Worm (Caenorhabditis elegans) whole organism, late embryonic: ENCODE data around the gene bath-47.

Source experiments
- C38D4.7 ChIP-seq: fragments of 200-800 bp; sonication (Bioruptor generic); optimal IDR thresholded peaks from 2 replicates; lab custom pipeline; 2018; ENCODE audit warnings: mild to moderate bottlenecking, missing genetic modification characterization, moderate library complexity, missing compliant biosample characterization
- F13H6.1 ChIP-seq: sonication (generic microtip); optimal IDR thresholded peaks from 2 replicates; lab custom pipeline; 2016; ENCODE audit warnings: missing genetic modification characterization, missing compliant biosample characterization
- T23F11.4 ChIP-seq: fragments of 200-800 bp; sonication (Bioruptor generic); optimal IDR thresholded peaks from 2 replicates; lab custom pipeline; 2018; ENCODE audit warnings: mild to moderate bottlenecking, missing genetic modification characterization, missing compliant biosample characterization
- Y22D7AL.16 ChIP-seq: sonication (generic microtip); optimal IDR thresholded peaks from 2 replicates; lab custom pipeline; 2016; ENCODE audit warnings: missing genetic modification characterization, missing compliant biosample characterization
- ahr-1 ChIP-seq: sonication (generic microtip); optimal IDR thresholded peaks from 2 replicates; lab custom pipeline; 2016; ENCODE audit warnings: missing genetic modification characterization, missing compliant biosample characterization
- ama-1 ChIP-seq: fragments of 150-350 bp; optimal IDR thresholded peaks from 2 replicates; lab custom pipeline; 2014
- ceh-14 ChIP-seq: sonication (generic microtip); optimal IDR thresholded peaks from 2 replicates; lab custom pipeline; 2016; ENCODE audit warnings: missing genotype, missing genetic modification characterization, missing compliant biosample characterization
- ceh-19 ChIP-seq: fragments of 200-800 bp; sonication (Bioruptor generic); optimal IDR thresholded peaks from 2 replicates; lab custom pipeline; 2018; ENCODE audit warnings: mild to moderate bottlenecking, missing genetic modification characterization, missing compliant biosample characterization
- ceh-24 ChIP-seq: sonication (generic microtip); optimal IDR thresholded peaks from 2 replicates; lab custom pipeline; 2016; ENCODE audit warnings: mild to moderate bottlenecking, missing genetic modification characterization, missing compliant biosample characterization
- ceh-30 ChIP-seq: fragments of 150-350 bp; optimal IDR thresholded peaks from 2 replicates; lab custom pipeline; 2014; ENCODE audit warnings: missing biosample characterization, missing genetic modification characterization
- ceh-31 ChIP-seq: sonication (generic microtip); optimal IDR thresholded peaks from 2 replicates; lab custom pipeline; 2016; ENCODE audit warnings: missing genetic modification characterization, missing compliant biosample characterization
- ceh-45 ChIP-seq: fragments of 200-800 bp; sonication (Bioruptor generic); IDR thresholded peaks from 2 replicates; pipeline ENCODE4 v1.3.6; 2022; ENCODE audit warnings: missing genetic modification reagents, missing genetic modification characterization, missing compliant biosample characterization
- ceh-48 ChIP-seq: sonication (generic microtip); optimal IDR thresholded peaks from 2 replicates; lab custom pipeline; 2016; ENCODE audit warnings: missing genetic modification characterization, inconsistent platforms, missing compliant biosample characterization
- ceh-9 ChIP-seq: sonication (generic microtip); optimal IDR thresholded peaks from 2 replicates; lab custom pipeline; 2016; ENCODE audit warnings: mild to moderate bottlenecking, missing genetic modification characterization, inconsistent platforms, missing compliant biosample characterization
- che-1 ChIP-seq: sonication (generic microtip); optimal IDR thresholded peaks from 2 replicates; lab custom pipeline; 2016; ENCODE audit warnings: mild to moderate bottlenecking, missing genetic modification characterization, missing compliant biosample characterization
- dve-1 ChIP-seq: sonication (generic microtip); optimal IDR thresholded peaks from 2 replicates; lab custom pipeline; 2017; ENCODE audit warnings: antibody characterized with exemption, mild to moderate bottlenecking, missing genetic modification characterization, missing compliant biosample characterization
- elt-2 ChIP-seq: sonication (generic microtip); optimal IDR thresholded peaks from 2 replicates; lab custom pipeline; 2016; ENCODE audit warnings: missing genetic modification reagents, missing genetic modification characterization, missing compliant biosample characterization
- ets-4 ChIP-seq: sonication (generic microtip); optimal IDR thresholded peaks from 2 replicates; lab custom pipeline; 2016; ENCODE audit warnings: missing genetic modification characterization, missing compliant biosample characterization
- eyg-1 ChIP-seq: sonication (generic microtip); optimal IDR thresholded peaks from 2 replicates; lab custom pipeline; 2016; ENCODE audit warnings: missing genotype, missing genetic modification characterization, missing compliant biosample characterization
- fkh-10 ChIP-seq: fragments of 150-350 bp; optimal IDR thresholded peaks from 2 replicates; lab custom pipeline; 2014; ENCODE audit warnings: missing biosample characterization, missing genetic modification reagents, missing genetic modification characterization
- fkh-6 ChIP-seq: sonication (generic microtip); optimal IDR thresholded peaks from 2 replicates; lab custom pipeline; 2016; ENCODE audit warnings: missing genetic modification characterization, missing compliant biosample characterization
- gmeb-2 ChIP-seq: sonication (generic microtip); optimal IDR thresholded peaks from 2 replicates; lab custom pipeline; 2016; ENCODE audit warnings: missing genetic modification characterization, inconsistent platforms, missing compliant biosample characterization
- hlh-13 ChIP-seq: fragments of 200-800 bp; sonication (Bioruptor generic); optimal IDR thresholded peaks from 2 replicates; lab custom pipeline; 2018; ENCODE audit warnings: mild to moderate bottlenecking, missing genetic modification characterization, missing compliant biosample characterization
- hlh-30 ChIP-seq: sonication (generic microtip); optimal IDR thresholded peaks from 2 replicates; lab custom pipeline; 2017; ENCODE audit warnings: antibody characterized with exemption, missing genetic modification characterization, missing compliant biosample characterization; ENCODE audit not compliant: insufficient read depth
- hlh-8 ChIP-seq: sonication (generic microtip); optimal IDR thresholded peaks from 2 replicates; lab custom pipeline; 2016; ENCODE audit warnings: missing genotype, missing genetic modification characterization, missing compliant biosample characterization
- lin-11 ChIP-seq: fragments of 200-800 bp; sonication (Bioruptor generic); optimal IDR thresholded peaks from 2 replicates; lab custom pipeline; 2018; ENCODE audit warnings: mild to moderate bottlenecking, missing genetic modification characterization, missing compliant biosample characterization
- madf-2 ChIP-seq: sonication (generic microtip); optimal IDR thresholded peaks from 2 replicates; lab custom pipeline; 2017; ENCODE audit warnings: missing genetic modification characterization, missing compliant biosample characterization
- mec-3 ChIP-seq: sonication (generic microtip); optimal IDR thresholded peaks from 2 replicates; lab custom pipeline; 2016; ENCODE audit warnings: borderline replicate concordance, missing genetic modification characterization, missing compliant biosample characterization
- nfya-1 ChIP-seq: sonication (generic microtip); optimal IDR thresholded peaks from 2 replicates; lab custom pipeline; 2017; ENCODE audit warnings: missing genetic modification characterization, mild to moderate bottlenecking, missing compliant biosample characterization, antibody characterized with exemption, moderate library complexity
- nhr-11 ChIP-seq: fragments of 150-350 bp; optimal IDR thresholded peaks from 2 replicates; lab custom pipeline; 2014; ENCODE audit warnings: missing biosample characterization, missing genetic modification characterization
- nhr-232 ChIP-seq: sonication (generic microtip); optimal IDR thresholded peaks from 2 replicates; lab custom pipeline; 2016; ENCODE audit warnings: missing genetic modification characterization, missing compliant biosample characterization
- npax-4 ChIP-seq: sonication (generic microtip); optimal IDR thresholded peaks from 2 replicates; lab custom pipeline; 2016; ENCODE audit warnings: missing genetic modification characterization, missing compliant biosample characterization
- odd-2 ChIP-seq: sonication (generic microtip); optimal IDR thresholded peaks from 2 replicates; lab custom pipeline; 2017; ENCODE audit warnings: antibody characterized with exemption, mild to moderate bottlenecking, missing genetic modification characterization, missing compliant biosample characterization
- pag-3 ChIP-seq: sonication (generic microtip); optimal IDR thresholded peaks from 2 replicates; lab custom pipeline; 2016; ENCODE audit warnings: missing compliant biosample characterization, missing genetic modification characterization, borderline replicate concordance
- pax-1 ChIP-seq: fragments of 150-350 bp; optimal IDR thresholded peaks from 2 replicates; lab custom pipeline; 2014; ENCODE audit warnings: missing biosample characterization, missing genetic modification characterization
- pha-4 ChIP-seq: fragments of 150-350 bp; optimal IDR thresholded peaks from 2 replicates; lab custom pipeline; 2018; ENCODE audit warnings: missing biosample characterization, missing genetic modification reagents, missing genetic modification characterization
- pqm-1 ChIP-seq: sonication (generic microtip); optimal IDR thresholded peaks from 2 replicates; lab custom pipeline; 2016; ENCODE audit warnings: missing genetic modification characterization, missing compliant biosample characterization
- pros-1 ChIP-seq: fragments of 150-350 bp; optimal IDR thresholded peaks from 2 replicates; lab custom pipeline; 2014; ENCODE audit warnings: missing biosample characterization, missing genetic modification reagents, missing genetic modification characterization
- rnt-1 ChIP-seq: sonication (generic microtip); optimal IDR thresholded peaks from 2 replicates; lab custom pipeline; 2016; ENCODE audit warnings: missing genetic modification characterization, missing compliant biosample characterization
- sdc-2 ChIP-seq: sonication (generic microtip); optimal IDR thresholded peaks from 2 replicates; lab custom pipeline; 2016; ENCODE audit warnings: missing genotype, missing genetic modification characterization, missing compliant biosample characterization
- tbx-7 ChIP-seq: sonication (generic microtip); optimal IDR thresholded peaks from 2 replicates; lab custom pipeline; 2016; ENCODE audit warnings: missing genotype, missing genetic modification characterization, missing compliant biosample characterization
- ttx-3 ChIP-seq: sonication (generic microtip); optimal IDR thresholded peaks from 2 replicates; lab custom pipeline; 2016; ENCODE audit warnings: missing genetic modification reagents, missing genetic modification characterization, missing compliant biosample characterization
- unc-42 ChIP-seq: sonication (generic microtip); optimal IDR thresholded peaks from 2 replicates; lab custom pipeline; 2016; ENCODE audit warnings: missing genotype, missing genetic modification characterization, missing compliant biosample characterization
- unc-55 ChIP-seq: sonication (generic microtip); optimal IDR thresholded peaks from 2 replicates; lab custom pipeline; 2017; ENCODE audit warnings: missing biosample characterization, missing genetic modification reagents, missing genetic modification characterization
- unc-86 ChIP-seq: sonication (generic microtip); optimal IDR thresholded peaks from 2 replicates; lab custom pipeline; 2016; ENCODE audit warnings: missing genetic modification characterization, missing compliant biosample characterization
- zip-5 ChIP-seq: sonication (generic microtip); optimal IDR thresholded peaks from 2 replicates; lab custom pipeline; 2016; ENCODE audit warnings: missing genetic modification characterization, missing compliant biosample characterization
- ztf-16 ChIP-seq: sonication (generic microtip); optimal IDR thresholded peaks from 2 replicates; lab custom pipeline; 2017; ENCODE audit warnings: missing genetic modification characterization, missing compliant biosample characterization

Gene bath-47

ce11 chrII:1646199-1646598, 44.6 kb downstream of the bath-47 start, which contains the start of gene ZC204.17:
ZC204.17 (minus strand) TSS chrII:1646299.
- TF ChIP-seq gmeb-2 (no peak), hlh-13 (no peak), ttx-3 (tag; lab: Kevin White, UChicago) (no peak), mec-3 (tag; lab: Kevin White, UChicago) (no peak), unc-42 (tag; lab: Kevin White, UChicago) (no peak), Y22D7AL.16 (tag; lab: Kevin White, UChicago) (no peak), tbx-7 (tag; lab: Kevin White, UChicago) (no peak), ztf-16 (tag; lab: Kevin White, UChicago) (no peak)
- TF ChIP-seq, all 69 proteins: peak for 0

- TF ChIP-seq nhr-11 = no peak
- TF ChIP-seq T23F11.4 (GFP tag; lab: Kevin White, UChicago) = no peak
- TF ChIP-seq ets-4 (tag; lab: Kevin White, UChicago) = no peak
- no peak for TF ChIP-seq ceh-19 (GFP tag; lab: Kevin White, UChicago)
- TF ChIP-seq che-1 = no peak
- TF ChIP-seq ahr-1 = no peak
- TF ChIP-seq odd-2 (tag; lab: Kevin White, UChicago) = no peak
- TF ChIP-seq eyg-1 (tag; lab: Kevin White, UChicago) = no peak
- no peak for TF ChIP-seq mec-3 (tag; lab: Kevin White, UChicago)
- no peak for TF ChIP-seq Y22D7AL.16 (tag; lab: Kevin White, UChicago)
- TF ChIP-seq ceh-45 = no peak
- no peak for TF ChIP-seq ceh-24 (tag; lab: Kevin White, UChicago)
- no peak for TF ChIP-seq F13H6.1 (tag; lab: Kevin White, UChicago)
- no peak for TF ChIP-seq rnt-1 (tag; lab: Kevin White, UChicago)
- no peak for TF ChIP-seq nfya-1 (tag; lab: Kevin White, UChicago)
- no peak for TF ChIP-seq C38D4.7 (GFP tag; lab: Kevin White, UChicago)
- TF ChIP-seq elt-2 = no peak
- no peak for TF ChIP-seq sdc-2
- no peak for TF ChIP-seq npax-4 (tag; lab: Kevin White, UChicago)
- TF ChIP-seq pros-1 (tag; lab: Kevin White, UChicago) = no peak
- TF ChIP-seq, all 69 proteins: peak for 0
These were observed 47.2 kb downstream of the bath-47 start, which contains the start of gene fbxb-21 for ce11 chrII:1648768-1649167. fbxb-21 (minus strand) TSS chrII:1648868.

- TF ChIP-seq hlh-8 (tag; lab: Kevin White, UChicago) (no peak), lin-11 (no peak), che-1 (no peak), ceh-31 (no peak), T23F11.4 (GFP tag; lab: Kevin White, UChicago) (no peak), unc-55 (GFP tag; lab: Kevin White, UChicago) (no peak), nhr-232 (tag; lab: Kevin White, UChicago) (no peak), fkh-6 (tag; lab: Kevin White, UChicago) (no peak), ttx-3 (tag; lab: Kevin White, UChicago) (no peak), zip-5 (tag; lab: Kevin White, UChicago) (no peak), ceh-9 (tag; lab: Kevin White, UChicago) (no peak), madf-2 (tag; lab: Kevin White, UChicago) (no peak), fkh-10 (no peak)
- TF ChIP-seq, all 69 proteins: peak for 0
These were observed 48.9 kb downstream of the bath-47 start, which contains the start of gene fbxb-20 for ce11 chrII:1650502-1650901. fbxb-20 (minus strand) TSS chrII:1650602.

ce11 chrII:1651804-1652203, 50.2 kb downstream of the bath-47 start, which contains the start of gene fbxb-16:
fbxb-16 (minus strand) TSS chrII:1651904.
- TF ChIP-seq ceh-19 (GFP tag; lab: Kevin White, UChicago) (no peak), madf-2 (tag; lab: Kevin White, UChicago) (no peak), pha-4 (tag; lab: Kevin White, UChicago) (no peak), ceh-31 (no peak), unc-55 (GFP tag; lab: Kevin White, UChicago) (no peak), ceh-14 (tag; lab: Kevin White, UChicago) (no peak), rnt-1 (tag; lab: Kevin White, UChicago) (no peak), hlh-30 (no peak), ceh-48 (no peak), pax-1 (tag; lab: Kevin White, UChicago) (no peak), unc-86 (tag; lab: Kevin White, UChicago) (no peak), fkh-6 (tag; lab: Kevin White, UChicago) (no peak), pag-3 (tag; lab: Kevin White, UChicago) (no peak), dve-1 (tag; lab: Kevin White, UChicago) (no peak), pros-1 (tag; lab: Kevin White, UChicago) (no peak), pqm-1 (tag; lab: Kevin White, UChicago) (no peak), F13H6.1 (tag; lab: Kevin White, UChicago) (no peak), ceh-30 (tag; lab: Kevin White, UChicago) (no peak), ztf-16 (tag; lab: Kevin White, UChicago) (no peak), ama-1 (lab: Kevin White, UChicago) (no peak)
